Worm (Caenorhabditis elegans): ENCODE data around the gene Y69A2AR.1.
A peak's percentile ranks its signal among the peaks of the same experiment; 100 is the strongest.

The Y69A2AR.1 gene

DNA sequence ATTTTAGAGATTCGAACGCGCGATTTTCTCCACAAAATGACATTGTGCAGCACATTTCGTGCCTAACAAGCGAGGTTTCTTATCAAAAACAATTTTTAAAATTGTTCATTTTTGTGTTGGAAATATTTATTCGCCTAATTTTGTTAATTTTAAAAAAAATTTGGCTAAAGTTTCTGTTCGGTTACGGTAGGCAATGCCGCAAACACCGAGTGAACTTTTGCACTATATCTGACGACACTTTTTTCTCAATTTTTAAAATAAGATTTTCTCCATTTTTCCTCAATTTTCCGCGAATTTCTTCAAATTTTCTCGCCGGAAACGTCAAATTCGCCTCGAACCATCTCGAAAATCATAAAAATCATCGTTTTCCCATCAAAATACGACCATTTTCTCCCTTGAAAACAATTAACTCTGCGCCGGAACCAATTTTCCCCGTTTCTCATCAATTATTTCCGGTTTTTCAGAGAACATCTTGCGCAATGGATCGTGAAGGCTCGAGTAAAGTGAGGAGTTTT lies at the start of gene Y69A2AR.1:
Gene Y69A2AR.1, plus strand, starts transcription at position 465 of the 515 bp plus-strand sequence.
- TF ChIP-seq mdl-1 (tag; optimal IDR thresholded peaks at IDR 0.05) = no peak
- TF ChIP-seq efl-1 (optimal IDR thresholded peaks at IDR 0.05) = peak; percentile 15 to 35
- peak; percentile 51 to 92 for TF ChIP-seq efl-1 (GFP tag; optimal IDR thresholded peaks at IDR 0.05 in 1 of 2)
- TF ChIP-seq ceh-82 (tag; optimal IDR thresholded peaks at IDR 0.05) = no peak
- TF ChIP-seq unc-98 (GFP tag; IDR thresholded peaks at IDR 0.05) = no peak
- no peak for TF ChIP-seq sox-4 (tag; optimal IDR thresholded peaks at IDR 0.05)
- peak in 1 of 2 experiments; percentile 29 for TF ChIP-seq lin-35 (GFP tag; optimal IDR thresholded peaks at IDR 0.05)
- TF ChIP-seq aly-2 (tag; optimal IDR thresholded peaks at IDR 0.05) = no peak
- TF ChIP-seq dpl-1 (GFP tag; optimal IDR thresholded peaks at IDR 0.05) = peak in 2 of 3 experiments; percentile 0 to 49
- TF ChIP-seq nhr-71 (tag; optimal IDR thresholded peaks at IDR 0.05) = no peak
- peak; percentile 75 for TF ChIP-seq F16B12.6 (tag; optimal IDR thresholded peaks at IDR 0.05)
- TF ChIP-seq skn-1 (tag; optimal IDR thresholded peaks at IDR 0.05) = no peak
- no peak for TF ChIP-seq ceh-63 (GFP tag; optimal IDR thresholded peaks at IDR 0.05)
- TF ChIP-seq lsy-2 (tag; optimal IDR thresholded peaks at IDR 0.05) = peak; percentile 85 to 97

DNA sequence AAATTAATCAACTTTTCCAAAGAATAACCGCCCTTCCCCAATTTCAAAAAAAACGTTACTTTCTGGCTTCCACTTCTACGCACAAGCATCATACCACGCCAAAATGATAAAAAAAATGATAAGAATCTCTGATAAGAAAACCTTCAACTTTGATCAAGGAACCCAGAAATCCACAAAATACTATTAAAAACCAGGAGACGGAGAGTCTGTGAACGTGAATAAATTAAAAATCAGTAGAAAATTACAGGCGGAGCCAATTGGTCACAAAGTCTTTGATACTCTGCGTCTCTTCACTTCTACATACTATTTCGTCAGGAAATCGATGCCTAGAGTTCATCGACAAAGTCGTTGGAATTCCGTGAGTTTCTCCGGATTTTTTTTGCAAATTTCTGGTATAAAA lies 48.2 kb upstream of the Y69A2AR.1 start, which contains the start of gene smf-3:
Gene smf-3, plus strand, starts transcription at position 259 of the 400 bp plus-strand sequence.
- TF ChIP-seq nhr-20 (tag; optimal IDR thresholded peaks at IDR 0.05) (peak; percentile 15), lin-35 (GFP tag; optimal IDR thresholded peaks at IDR 0.05) (peak in 1 of 2 experiments; percentile 42), elt-2 (tag; optimal IDR thresholded peaks at IDR 0.05) (peak; percentile 94), pag-3 (tag; optimal IDR thresholded peaks at IDR 0.05; ENCODE audit: borderline replicate concordance, insufficient read depth) (no peak)

DNA sequence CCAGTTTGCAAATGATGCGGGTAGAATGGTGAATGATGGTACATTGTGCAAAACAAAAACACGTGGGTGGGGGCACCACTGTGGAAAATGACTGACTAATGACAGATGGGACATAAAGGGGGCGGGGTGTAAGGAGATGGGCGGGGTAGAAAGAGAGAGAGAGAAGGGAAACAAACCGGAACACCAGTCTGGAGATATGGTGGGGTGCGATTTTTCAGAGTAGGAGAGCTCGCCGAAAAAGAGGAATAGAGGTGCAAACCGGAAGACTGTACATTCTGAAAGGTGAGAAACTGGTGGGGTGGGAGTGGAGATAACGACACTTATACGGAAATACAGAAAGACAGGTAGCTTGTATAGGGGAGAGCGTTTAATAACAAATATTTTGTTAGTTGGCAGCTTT lies 38.7 kb upstream of the Y69A2AR.1 start, which contains the start of gene ngn-1:
Gene ngn-1, minus strand, starts transcription at position 101 of the 400 bp plus-strand sequence.
- TF ChIP-seq irx-1 (tag; optimal IDR thresholded peaks at IDR 0.05) (no peak), lin-14 (GFP tag; optimal IDR thresholded peaks at IDR 0.05) (no peak), nhr-28 (tag; optimal IDR thresholded peaks at IDR 0.05) (no peak), tlp-1 (tag; optimal IDR thresholded peaks at IDR 0.05) (no peak)

DNA sequence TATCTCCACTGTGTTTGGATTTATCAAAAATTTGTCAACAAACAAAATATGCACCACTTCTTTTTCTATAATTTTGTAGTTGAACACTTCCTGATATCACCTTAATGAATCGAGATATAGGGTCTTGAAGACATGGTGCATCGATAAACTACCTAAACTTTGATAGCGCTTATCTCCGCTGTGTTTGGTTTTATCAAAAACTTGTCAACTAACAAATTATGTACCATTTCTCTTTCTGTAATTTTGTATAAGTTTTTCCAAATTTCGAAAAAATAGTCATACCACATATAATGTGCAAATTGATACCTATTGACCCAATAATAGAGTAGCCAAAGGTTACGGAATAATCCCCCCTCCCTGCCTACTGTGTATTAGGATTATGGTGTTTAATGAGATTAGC lies 36.7 kb upstream of the Y69A2AR.1 start:
- TF ChIP-seq swsn-7 (tag; optimal IDR thresholded peaks at IDR 0.05) = no peak

DNA sequence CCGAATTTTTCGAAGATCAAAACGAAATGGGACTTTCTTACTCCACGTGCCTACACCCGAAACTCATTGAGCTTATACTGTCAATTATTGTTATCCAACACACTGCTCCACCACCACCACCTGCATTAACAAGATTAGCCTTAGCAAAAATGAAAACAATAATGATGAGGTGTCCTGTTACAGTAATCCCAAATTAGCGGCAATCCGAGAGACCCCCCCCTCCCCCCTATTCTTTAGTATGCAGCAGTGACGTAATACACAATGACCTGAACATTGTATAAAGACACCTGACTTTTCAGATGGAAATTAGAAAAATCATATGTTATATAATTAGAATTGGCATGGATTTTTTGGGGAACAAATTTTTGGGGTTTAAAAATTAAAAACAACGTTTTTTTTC lies 31.9 kb upstream of the Y69A2AR.1 start:
- TF ChIP-seq mab-9 (GFP tag; IDR thresholded peaks at IDR 0.05) = no peak
- TF ChIP-seq fkh-8 (tag; optimal IDR thresholded peaks at IDR 0.05) = no peak
- TF ChIP-seq ets-5 (GFP tag; IDR thresholded peaks at IDR 0.05) = no peak
- TF ChIP-seq nhr-77 (tag; optimal IDR thresholded peaks at IDR 0.05) = no peak
- TF ChIP-seq irx-1 (tag; optimal IDR thresholded peaks at IDR 0.05) = no peak

DNA sequence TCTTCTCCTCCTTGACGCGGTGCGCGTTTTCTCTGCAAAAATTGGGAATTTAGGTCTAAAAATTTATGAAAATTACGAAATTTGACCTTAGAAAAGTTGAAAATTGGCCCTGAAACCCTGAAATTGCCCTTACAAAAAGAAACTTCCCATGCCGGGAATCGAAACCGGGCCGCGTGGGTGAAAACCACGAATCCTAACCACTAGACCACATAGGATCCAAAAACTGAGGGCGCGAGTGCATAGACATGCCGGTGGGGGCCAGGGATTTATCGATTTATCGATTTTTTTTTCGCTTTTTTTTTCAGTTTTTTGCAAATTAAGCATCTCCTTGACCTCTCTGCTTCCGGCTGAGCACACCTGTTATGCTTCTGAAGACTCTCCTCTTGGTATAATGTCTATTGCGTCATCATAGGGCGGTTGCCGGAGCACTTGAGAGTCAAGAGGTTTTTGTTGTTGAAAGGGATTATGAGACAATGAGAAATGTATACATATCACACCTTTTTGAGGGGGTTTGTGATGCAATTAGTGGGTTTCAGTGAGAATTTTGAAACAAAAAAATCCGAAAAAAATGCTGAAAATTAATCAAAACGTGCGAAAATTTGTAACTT lies 27.1 kb upstream of the Y69A2AR.1 start:
- TF ChIP-seq nhr-12 (tag; optimal IDR thresholded peaks at IDR 0.05) (no peak), nhr-84 (tag; optimal IDR thresholded peaks at IDR 0.05) (no peak), Y116A8C.19 (tag; optimal IDR thresholded peaks at IDR 0.05; ENCODE audit: borderline replicate concordance) (no peak), nhr-11 (tag; optimal IDR thresholded peaks at IDR 0.05) (no peak), egl-27 (tag; optimal IDR thresholded peaks at IDR 0.05) (no peak), snu-23 (GFP tag; optimal IDR thresholded peaks at IDR 0.05) (peak; percentile 41), lin-14 (GFP tag; optimal IDR thresholded peaks at IDR 0.05) (no peak), fkh-4 (tag; optimal IDR thresholded peaks at IDR 0.05; ENCODE audit: borderline replicate concordance) (no peak), unc-62 (GFP tag; optimal IDR thresholded peaks at IDR 0.05) (no peak), unc-98 (GFP tag; IDR thresholded peaks at IDR 0.05) (no peak), isw-1 (GFP tag; IDR thresholded peaks at IDR 0.05) (no peak), ceh-82 (tag; optimal IDR thresholded peaks at IDR 0.05) (no peak), nhr-71 (tag; optimal IDR thresholded peaks at IDR 0.05) (no peak), nhr-19 (GFP tag; conservative IDR thresholded peaks at IDR 0.05) (peak; percentile 50), efl-1 (optimal IDR thresholded peaks at IDR 0.05) (peak in 1 of 2 experiments; percentile 42), efl-1 (GFP tag; optimal IDR thresholded peaks at IDR 0.05 in 1 of 2) (peak; percentile 46 to 93), sptf-1 (tag; optimal IDR thresholded peaks at IDR 0.05) (no peak), grh-1 (GFP tag; IDR thresholded peaks at IDR 0.05) (no peak), mdl-1 (tag; optimal IDR thresholded peaks at IDR 0.05) (peak in 1 of 2 experiments; percentile 8), mep-1 (tag; optimal IDR thresholded peaks at IDR 0.05) (peak; percentile 13), tbx-2 (tag; optimal IDR thresholded peaks at IDR 0.05) (peak; percentile 24), skn-1 (tag; optimal IDR thresholded peaks at IDR 0.05) (peak; percentile 29), ces-1 (GFP tag; optimal IDR thresholded peaks at IDR 0.05) (no peak)

Data from whole organism, L1 larva.